Fruit fly (Drosophila melanogaster) whole organism, embryonic: ENCODE measurements around the gene CG15539.
A peak's percentile ranks its signal among the peaks of the same experiment; 100 is the strongest.

Experiments used
- Bdp1 ChIP-seq: fragments of 200-800 bp; sonication (Bioruptor generic); optimal IDR thresholded peaks from 3 replicates; lab custom pipeline; 2016; ENCODE audit warnings: missing biosample characterization, missing genetic modification characterization
- Bgb ChIP-seq: fragments of 200-800 bp; sonication (Bioruptor generic); IDR thresholded peaks from 2 replicates; pipeline ENCODE4 v1.3.6; 2022; ENCODE audit warnings: missing biosample characterization, missing genetic modification characterization; ENCODE audit not compliant: partially characterized antibody
- CG10959 ChIP-seq: fragments of 200-800 bp; sonication (Bioruptor generic); IDR thresholded peaks from 2 replicates; pipeline ENCODE4 v1.3.6; 2022; ENCODE audit warnings: missing biosample characterization, missing genetic modification characterization
- CG11504 ChIP-seq: fragments of 200-800 bp; sonication (Bioruptor generic); optimal IDR thresholded peaks from 3 replicates; lab custom pipeline; 2019; ENCODE audit warnings: missing biosample characterization, mild to moderate bottlenecking, missing genetic modification characterization, moderate library complexity
- CG11695 ChIP-seq: fragments of 200-800 bp; sonication (Bioruptor generic); IDR thresholded peaks from 3 replicates; pipeline ENCODE4 v1.3.6; 2022; ENCODE audit warnings: missing biosample characterization, missing genetic modification characterization
- CG11696 ChIP-seq: fragments of 200-800 bp; sonication (Bioruptor generic); IDR thresholded peaks from 2 replicates; pipeline ENCODE4 v1.3.6; 2022; ENCODE audit warnings: missing biosample characterization, missing genetic modification characterization
- CG12391 ChIP-seq: fragments of 200-800 bp; sonication (Bioruptor generic); optimal IDR thresholded peaks from 3 replicates; lab custom pipeline; 2018; ENCODE audit warnings: missing biosample characterization, mild to moderate bottlenecking, missing genetic modification characterization, moderate library complexity
- CG12769 ChIP-seq: fragments of 200-800 bp; sonication (Bioruptor generic); optimal IDR thresholded peaks from 2 replicates; lab custom pipeline; 2019; ENCODE audit warnings: missing biosample characterization, mild to moderate bottlenecking, missing genetic modification characterization, moderate library complexity
- CG15601 ChIP-seq: fragments of 200-800 bp; sonication (Bioruptor generic); optimal IDR thresholded peaks from 3 replicates; lab custom pipeline; 2019; ENCODE audit warnings: missing biosample characterization, mild to moderate bottlenecking, missing genetic modification characterization, moderate library complexity
- CG2678 ChIP-seq: fragments of 200-800 bp; sonication (Bioruptor generic); optimal IDR thresholded peaks from 3 replicates; lab custom pipeline; 2019; ENCODE audit warnings: missing biosample characterization, mild to moderate bottlenecking, missing genetic modification characterization, moderate library complexity
- CG2712 ChIP-seq: fragments of 200-800 bp; optimal IDR thresholded peaks from 3 replicates; lab custom pipeline; 2019; ENCODE audit warnings: missing biosample characterization, mild to moderate bottlenecking, missing genetic modification characterization, moderate library complexity
- CG6689 ChIP-seq: fragments of 200-800 bp; sonication (Bioruptor generic); IDR thresholded peaks from 2 replicates; pipeline ENCODE4 v1.3.6; 2022; ENCODE audit warnings: missing biosample characterization, missing genetic modification characterization
- CG6791 ChIP-seq: fragments of 200-800 bp; sonication (Bioruptor generic); IDR thresholded peaks from 3 replicates; pipeline ENCODE4 v1.3.6; 2022; ENCODE audit warnings: missing biosample characterization, missing genetic modification characterization; ENCODE audit not compliant: partially characterized antibody
- CG9797 ChIP-seq: fragments of 200-800 bp; sonication (Bioruptor generic); optimal IDR thresholded peaks from 3 replicates; lab custom pipeline; 2018; ENCODE audit warnings: missing biosample characterization, mild to moderate bottlenecking, missing genetic modification characterization
- Dref ChIP-seq: fragments of 200-800 bp; sonication (Bioruptor generic); IDR thresholded peaks from 2 replicates; pipeline ENCODE4 v1.3.6; 2022; ENCODE audit warnings: missing biosample characterization, missing genetic modification characterization
- Eip74EF ChIP-seq, 2 experiments: fragments of 200-800 bp in 1 of 2; fragments of >200 bp in 1 of 2; sonication (Bioruptor generic) in 1 of 2; optimal IDR thresholded peaks; 2 replicates each; lab custom pipeline; 2017 to 2019; ENCODE audit warnings: missing biosample characterization in 2 of 2, missing genetic modification characterization in 2 of 2, mild to moderate bottlenecking in 1 of 2, moderate library complexity in 1 of 2
- Gsc ChIP-seq: fragments of 200-800 bp; sonication (Bioruptor generic); IDR thresholded peaks from 2 replicates; pipeline ENCODE4 v1.3.6; 2022; ENCODE audit warnings: missing biosample characterization, missing genetic modification characterization
- HmgZ ChIP-seq: fragments of 200-800 bp; sonication (Bioruptor generic); optimal IDR thresholded peaks from 2 replicates; lab custom pipeline; 2018; ENCODE audit warnings: missing biosample characterization, mild to moderate bottlenecking, missing genetic modification characterization
- Hr51 ChIP-seq, 2 experiments: fragments of 200-800 bp; sonication (Bioruptor generic); optimal IDR thresholded peaks; 2 replicates in 1 of 2; 3 replicates in 1 of 2; lab custom pipeline; 2016 to 2018; ENCODE audit warnings: missing biosample characterization in 2 of 2, missing genetic modification characterization in 2 of 2, mild to moderate bottlenecking in 1 of 2, moderate library complexity in 1 of 2
- Med ChIP-seq: fragments of 200-800 bp; sonication (Bioruptor generic); peaks from one replicate; lab custom pipeline; 2016; ENCODE audit warnings: missing biosample characterization, missing genetic modification characterization, mild to moderate bottlenecking, inconsistent platforms, moderate library complexity
- Mes4 ChIP-seq: fragments of 200-800 bp; sonication (Bioruptor generic); optimal IDR thresholded peaks from 2 replicates; lab custom pipeline; 2016; ENCODE audit warnings: missing biosample characterization, missing genetic modification characterization
- Sox102F ChIP-seq: fragments of 200-800 bp; sonication (Bioruptor generic); optimal IDR thresholded peaks from 2 replicates; lab custom pipeline; 2018; ENCODE audit warnings: missing biosample characterization, mild to moderate bottlenecking, missing genetic modification characterization, moderate library complexity
- bigmax ChIP-seq: fragments of 200-800 bp; sonication (Bioruptor generic); optimal IDR thresholded peaks from 2 replicates; lab custom pipeline; 2018; ENCODE audit warnings: missing biosample characterization, mild to moderate bottlenecking, missing genetic modification characterization
- bsh ChIP-seq, 2 experiments: fragments of 200-800 bp; sonication (Bioruptor generic); optimal IDR thresholded peaks; 2 replicates each; lab custom pipeline; 2017 to 2018; ENCODE audit warnings: mild to moderate bottlenecking in 2 of 2, missing biosample characterization in 2 of 2, missing genetic modification characterization in 2 of 2, moderate library complexity in 1 of 2
- ci ChIP-seq: fragments of 200-800 bp; sonication (Bioruptor generic); IDR thresholded peaks from 3 replicates; pipeline ENCODE4 v1.3.6; 2022; ENCODE audit warnings: missing biosample characterization, missing genetic modification characterization
- dimm ChIP-seq: fragments of 200-800 bp; sonication (Bioruptor generic); IDR thresholded peaks from 2 replicates; pipeline ENCODE4 v1.3.6; 2022; ENCODE audit warnings: missing biosample characterization, missing genetic modification characterization
- dmrt99B ChIP-seq: fragments of 200-800 bp; sonication (Bioruptor generic); optimal IDR thresholded peaks from 2 replicates; lab custom pipeline; 2018; ENCODE audit warnings: missing biosample characterization, mild to moderate bottlenecking, missing genetic modification characterization, moderate library complexity
- dpn ChIP-seq, 2 experiments: fragments of 200-800 bp; sonication (Bioruptor generic); optimal IDR thresholded peaks; 3 replicates each; lab custom pipeline; 2016; ENCODE audit warnings: missing biosample characterization in 2 of 2, missing genetic modification characterization in 2 of 2
- eve ChIP-seq, 2 experiments: fragments of >200 bp; optimal IDR thresholded peaks; 2 replicates each; lab custom pipeline; 2017; ENCODE audit warnings: missing biosample characterization in 2 of 2, missing genetic modification characterization in 2 of 2
- gce ChIP-seq: fragments of 200-800 bp; sonication (Bioruptor generic); IDR thresholded peaks from 3 replicates; pipeline ENCODE4 v1.3.6; 2022; ENCODE audit warnings: missing biosample characterization, missing genetic modification characterization
- gem ChIP-seq: fragments of 200-800 bp; sonication (Bioruptor generic); optimal IDR thresholded peaks from 2 replicates; lab custom pipeline; 2019; ENCODE audit warnings: missing biosample characterization, mild to moderate bottlenecking, missing genetic modification characterization, moderate library complexity
- h ChIP-seq: fragments of >200 bp; optimal IDR thresholded peaks from 2 replicates; lab custom pipeline; 2017
- klu ChIP-seq: fragments of 200-800 bp; sonication (Bioruptor generic); IDR thresholded peaks from 2 replicates; pipeline ENCODE4 v1.3.6; 2022; ENCODE audit warnings: missing biosample characterization, missing genetic modification characterization
- lab ChIP-seq: fragments of 200-800 bp; sonication (Bioruptor generic); optimal IDR thresholded peaks from 3 replicates; lab custom pipeline; 2017; ENCODE audit warnings: missing biosample characterization, missing genetic modification characterization, mild to moderate bottlenecking, moderate library complexity, missing genetic modification reagents
- lmd ChIP-seq: fragments of 200-800 bp; sonication (Bioruptor generic); IDR thresholded peaks from 2 replicates; pipeline ENCODE4 v1.3.6; 2022; ENCODE audit warnings: missing biosample characterization, missing genetic modification characterization
- maf-S ChIP-seq: fragments of 200-800 bp; sonication (Bioruptor generic); optimal IDR thresholded peaks from 2 replicates; lab custom pipeline; 2016; ENCODE audit warnings: missing biosample characterization, missing genetic modification characterization
- nerfin-1 ChIP-seq: fragments of 200-800 bp; sonication (Bioruptor generic); optimal IDR thresholded peaks from 3 replicates; lab custom pipeline; 2019; ENCODE audit warnings: missing biosample characterization, mild to moderate bottlenecking, missing genetic modification characterization, moderate library complexity
- p53 ChIP-seq: fragments of 200-800 bp; sonication (Bioruptor generic); optimal IDR thresholded peaks from 2 replicates; lab custom pipeline; 2016; ENCODE audit warnings: missing biosample characterization, missing genetic modification characterization
- pnt ChIP-seq: fragments of 200-800 bp; sonication (Bioruptor generic); optimal IDR thresholded peaks from 3 replicates; lab custom pipeline; 2016; ENCODE audit warnings: missing biosample characterization, missing genetic modification characterization
- prd ChIP-seq, 3 experiments: fragments of >200 bp in 2 of 3; fragments of 200-800 bp in 1 of 3; sonication (Bioruptor generic) in 1 of 3; optimal IDR thresholded peaks in 2 of 3; IDR thresholded peaks in 1 of 3; 2 replicates in 2 of 3; 3 replicates in 1 of 3; pipeline versions ENCODE4 v1.3.6 to Lab custom; 2017 to 2022; ENCODE audit warnings: missing biosample characterization in 1 of 3, missing genetic modification characterization in 1 of 3
- ro ChIP-seq: fragments of 200-800 bp; sonication (Bioruptor generic); IDR thresholded peaks from 2 replicates; pipeline ENCODE4 v1.3.6; 2022; ENCODE audit warnings: missing biosample characterization, missing genetic modification characterization
- sens ChIP-seq: fragments of 200-800 bp; sonication (Bioruptor generic); peaks from one replicate; lab custom pipeline; 2016; ENCODE audit warnings: missing biosample characterization, missing genetic modification characterization
- sens-2 ChIP-seq: fragments of 200-800 bp; sonication (Bioruptor generic); IDR thresholded peaks from 2 replicates; pipeline ENCODE4 v1.3.6; 2022; ENCODE audit warnings: missing biosample characterization, missing genetic modification characterization
- ssp ChIP-seq: fragments of 200-800 bp; sonication (Bioruptor generic); IDR thresholded peaks from 2 replicates; pipeline ENCODE4 v1.3.6; 2022; ENCODE audit warnings: missing biosample characterization, missing genetic modification characterization
- unpg ChIP-seq: fragments of 200-800 bp; sonication (Bioruptor generic); optimal IDR thresholded peaks from 3 replicates; lab custom pipeline; 2018; ENCODE audit warnings: missing biosample characterization, mild to moderate bottlenecking, missing genetic modification characterization, moderate library complexity
- vvl ChIP-seq: fragments of 200-800 bp; sonication (Bioruptor generic); IDR thresholded peaks from 2 replicates; pipeline ENCODE4 v1.3.6; 2022; ENCODE audit warnings: missing biosample characterization, missing genetic modification characterization
- zen ChIP-seq: fragments of 200-800 bp; sonication (Bioruptor generic); optimal IDR thresholded peaks from 3 replicates; lab custom pipeline; 2018; ENCODE audit warnings: missing biosample characterization, mild to moderate bottlenecking, missing genetic modification characterization, moderate library complexity

Gene CG15539

dm6 chr3R:30529570-30529969, 23.8 kb downstream of the CG15539 start:
- peak; percentile 19 for TF ChIP-seq CG11504 (tag; lab: Kevin White, UChicago)
- peak in 1 of 2 experiments; percentile 29 for TF ChIP-seq bsh (GFP tag; optimal IDR thresholded peaks at IDR 0.05; lab: Kevin White, UChicago)
- no peak for TF ChIP-seq Mes4 (GFP tag; lab: Kevin White, UChicago)
- peak in 1 of 2 experiments; percentile 23 for TF ChIP-seq eve (GFP tag; optimal IDR thresholded peaks at IDR 0.05; lab: Kevin White, UChicago)
- no peak for TF ChIP-seq Dref
- peak; percentile 2 for TF ChIP-seq dmrt99B
- no peak for TF ChIP-seq nerfin-1 (tag; lab: Kevin White, UChicago)
- 0 out of 2 replicates have a peak, but pooled peaks have one; percentile 19 for TF ChIP-seq lmd
- TF ChIP-seq ci = 0 out of 3 replicates have a peak, but pooled peaks have one; percentile 30
- TF ChIP-seq lab (GFP tag; lab: Kevin White, UChicago) = peak; percentile 9
- TF ChIP-seq CG12391 (tag; lab: Kevin White, UChicago) = peak; percentile 19
- TF ChIP-seq gce (GFP tag; lab: Robert Waterston, UW) = no peak
- TF ChIP-seq dpn (GFP tag; optimal IDR thresholded peaks at IDR 0.05; lab: Kevin White, UChicago) = no peak
- TF ChIP-seq CG6791 (GFP tag; lab: Robert Waterston, UW) = no peak
- no peak for TF ChIP-seq prd (optimal IDR thresholded peaks at IDR 0.05; lab: Kevin White, UChicago)
- 0 out of 3 replicates have a peak, but pooled peaks have one; percentile 14 for TF ChIP-seq prd (GFP tag; IDR thresholded peaks at IDR 0.05; lab: Robert Waterston, UW)
- peak; percentile 23 for TF ChIP-seq Sox102F (GFP tag; lab: Kevin White, UChicago)
- TF ChIP-seq CG11695 = 0 out of 3 replicates have a peak, but pooled peaks have one; percentile 10
- TF ChIP-seq CG9797 (GFP tag; lab: Kevin White, UChicago) = no peak
- TF ChIP-seq CG15601 (tag; lab: Kevin White, UChicago) = no peak
- no peak for TF ChIP-seq Hr51 (GFP tag; optimal IDR thresholded peaks at IDR 0.05; lab: Kevin White, UChicago)
- peak; percentile 48 for TF ChIP-seq Med (GFP tag; lab: Kevin White, UChicago)
- no peak for TF ChIP-seq p53 (GFP tag; lab: Kevin White, UChicago)
- no peak for TF ChIP-seq pnt (GFP tag; lab: Kevin White, UChicago)
- no peak for TF ChIP-seq CG6689
- peak; percentile 15 for TF ChIP-seq CG2678 (tag; lab: Kevin White, UChicago)
- TF ChIP-seq sens-2 (GFP tag; lab: Robert Waterston, UW) = no peak
- no peak for TF ChIP-seq klu (GFP tag; lab: Robert Waterston, UW)
- no peak for TF ChIP-seq CG10959
- peak; percentile 38 for TF ChIP-seq sens (GFP tag; lab: Kevin White, UChicago)
- TF ChIP-seq Bgb (GFP tag; lab: Robert Waterston, UW) = no peak
- TF ChIP-seq ro (GFP tag; lab: Robert Waterston, UW) = no peak
- TF ChIP-seq ssp (GFP tag; lab: Robert Waterston, UW) = no peak
- no peak for TF ChIP-seq h (lab: Kevin White, UChicago)
- TF ChIP-seq CG2712 (tag; lab: Kevin White, UChicago) = peak; percentile 6
- TF ChIP-seq bigmax = no peak
- no peak for TF ChIP-seq zen (tag; lab: Kevin White, UChicago)
- peak; percentile 65 for TF ChIP-seq CG12769
- TF ChIP-seq Gsc (GFP tag; lab: Robert Waterston, UW) = no peak
- peak; percentile 28 for TF ChIP-seq gem (tag; lab: Kevin White, UChicago)
- TF ChIP-seq vvl = peak; percentile 20; the same call in 1 of the 2 replicates
- no peak for TF ChIP-seq CG11696 (GFP tag; lab: Robert Waterston, UW)
- peak; percentile 9 for TF ChIP-seq unpg (GFP tag; lab: Kevin White, UChicago)
- no peak for TF ChIP-seq Eip74EF (GFP tag; optimal IDR thresholded peaks at IDR 0.05; lab: Kevin White, UChicago)
- TF ChIP-seq maf-S (GFP tag; lab: Kevin White, UChicago) = no peak
- no peak for TF ChIP-seq dimm (GFP tag; lab: Robert Waterston, UW)
- no peak for TF ChIP-seq HmgZ (tag; lab: Kevin White, UChicago)
- TF ChIP-seq Bdp1 = no peak
- TF ChIP-seq, all 482 proteins: peak for 19
